Fruit fly (Drosophila melanogaster) whole organism, embryonic: ENCODE results near the gene Ca-Ma2d.

Experiments
- Adf1 ChIP-seq: fragments of 200-800 bp; sonication (Bioruptor generic); IDR thresholded peaks from 2 replicates; pipeline ENCODE4 v1.3.6; 2022; ENCODE audit warnings: missing biosample characterization, missing genetic modification characterization
- CG10543 ChIP-seq: fragments of 200-800 bp; sonication (Bioruptor generic); optimal IDR thresholded peaks from 3 replicates; lab custom pipeline; 2017; ENCODE audit warnings: missing biosample characterization, mild to moderate bottlenecking, missing genetic modification characterization, moderate library complexity
- CG12236 ChIP-seq: fragments of 200-800 bp; sonication (Bioruptor generic); optimal IDR thresholded peaks from 2 replicates; lab custom pipeline; 2016; ENCODE audit warnings: missing biosample characterization, missing genetic modification characterization
- CG12769 ChIP-seq: fragments of 200-800 bp; sonication (Bioruptor generic); optimal IDR thresholded peaks from 2 replicates; lab custom pipeline; 2019; ENCODE audit warnings: missing biosample characterization, mild to moderate bottlenecking, missing genetic modification characterization, moderate library complexity
- CG13296 ChIP-seq: fragments of 200-800 bp; sonication (Bioruptor generic); optimal IDR thresholded peaks from 3 replicates; lab custom pipeline; 2018; ENCODE audit warnings: missing biosample characterization, mild to moderate bottlenecking, missing genetic modification characterization
- CG13424 ChIP-seq: fragments of 200-800 bp; sonication (Bioruptor generic); optimal IDR thresholded peaks from 2 replicates; lab custom pipeline; 2019; ENCODE audit warnings: missing biosample characterization, mild to moderate bottlenecking, missing genetic modification characterization, moderate library complexity
- CG13775 ChIP-seq: fragments of 200-800 bp; sonication (Bioruptor generic); optimal IDR thresholded peaks from 3 replicates; lab custom pipeline; 2017; ENCODE audit warnings: missing biosample characterization, mild to moderate bottlenecking, missing genetic modification characterization
- CG14050 ChIP-seq: fragments of 200-800 bp; sonication (Bioruptor generic); IDR thresholded peaks from 3 replicates; pipeline ENCODE4 v1.3.6; 2022; ENCODE audit warnings: missing biosample characterization, missing genetic modification characterization
- CG14965 ChIP-seq: fragments of 200-800 bp; sonication (Bioruptor generic); optimal IDR thresholded peaks from 2 replicates; lab custom pipeline; 2016; ENCODE audit warnings: missing biosample characterization, missing genetic modification characterization, borderline replicate concordance
- CG17186 ChIP-seq: fragments of 200-800 bp; sonication (Bioruptor generic); optimal IDR thresholded peaks from 3 replicates; lab custom pipeline; 2017; ENCODE audit warnings: missing biosample characterization, missing genetic modification reagents, missing genetic modification characterization
- CG17612 ChIP-seq: fragments of 200-800 bp; sonication (Bioruptor generic); IDR thresholded peaks from 2 replicates; pipeline ENCODE4 v1.3.6; 2022; ENCODE audit warnings: missing biosample characterization, missing genetic modification characterization
- CG17802 ChIP-seq: fragments of 200-800 bp; sonication (Bioruptor generic); optimal IDR thresholded peaks from 2 replicates; lab custom pipeline; 2018; ENCODE audit warnings: missing biosample characterization, mild to moderate bottlenecking, missing genetic modification characterization, moderate library complexity
- CG3281 ChIP-seq: fragments of 200-800 bp; sonication (Bioruptor generic); optimal IDR thresholded peaks from 3 replicates; lab custom pipeline; 2017; ENCODE audit warnings: missing biosample characterization, mild to moderate bottlenecking, missing genetic modification characterization
- CG4617 ChIP-seq: fragments of 200-800 bp; sonication (Bioruptor generic); optimal IDR thresholded peaks from 3 replicates; lab custom pipeline; 2016; ENCODE audit warnings: missing biosample characterization, missing genetic modification characterization, borderline replicate concordance
- CG4854 ChIP-seq: fragments of 200-800 bp; sonication (Bioruptor generic); optimal IDR thresholded peaks from 2 replicates; lab custom pipeline; 2016; ENCODE audit warnings: missing biosample characterization, missing genetic modification characterization, inconsistent platforms
- CG6813 ChIP-seq: fragments of 200-800 bp; sonication (Bioruptor generic); optimal IDR thresholded peaks from 2 replicates; lab custom pipeline; 2017; ENCODE audit warnings: missing biosample characterization, missing genetic modification characterization, mild to moderate bottlenecking, moderate library complexity, missing genetic modification reagents
- CG6854 ChIP-seq: fragments of 200-800 bp; sonication (Bioruptor generic); optimal IDR thresholded peaks from 3 replicates; lab custom pipeline; 2017; ENCODE audit warnings: missing biosample characterization, mild to moderate bottlenecking, missing genetic modification characterization
- CG7372 ChIP-seq: fragments of 200-800 bp; sonication (Bioruptor generic); IDR thresholded peaks from 2 replicates; pipeline ENCODE4 v1.3.6; 2022; ENCODE audit warnings: missing biosample characterization, missing genetic modification characterization
- CG8290 ChIP-seq, 3 experiments: fragments of 200-800 bp; sonication (Bioruptor generic); optimal IDR thresholded peaks; 2 replicates each; lab custom pipeline; 2016 to 2019; ENCODE audit warnings: missing biosample characterization in 3 of 3, missing genetic modification characterization in 3 of 3, mild to moderate bottlenecking in 2 of 3, moderate library complexity in 1 of 3
- CG8359 ChIP-seq: fragments of 200-800 bp; sonication (Bioruptor generic); optimal IDR thresholded peaks from 2 replicates; lab custom pipeline; 2017; ENCODE audit warnings: missing biosample characterization, mild to moderate bottlenecking, missing genetic modification characterization, borderline replicate concordance
- CG9727 ChIP-seq: fragments of 200-800 bp; sonication (Bioruptor generic); optimal IDR thresholded peaks from 3 replicates; lab custom pipeline; 2017; ENCODE audit warnings: missing biosample characterization, mild to moderate bottlenecking, missing genetic modification characterization
- CHES-1-like ChIP-seq: fragments of 200-800 bp; sonication (Bioruptor generic); optimal IDR thresholded peaks from 2 replicates; lab custom pipeline; 2016; ENCODE audit warnings: missing biosample characterization, missing genetic modification characterization
- ERR ChIP-seq: fragments of 200-800 bp; sonication (Bioruptor generic); optimal IDR thresholded peaks from 2 replicates; lab custom pipeline; 2016; ENCODE audit warnings: missing biosample characterization, missing genetic modification characterization
- Fer2 ChIP-seq: fragments of 200-800 bp; sonication (Bioruptor generic); optimal IDR thresholded peaks from 2 replicates; lab custom pipeline; 2018; ENCODE audit warnings: missing biosample characterization, mild to moderate bottlenecking, missing genetic modification characterization, moderate library complexity
- HLH54F ChIP-seq: fragments of 200-800 bp; sonication (Bioruptor generic); optimal IDR thresholded peaks from 3 replicates; lab custom pipeline; 2016; ENCODE audit warnings: missing biosample characterization, missing genetic modification characterization
- MESR4 ChIP-seq: fragments of 200-800 bp; sonication (Bioruptor generic); optimal IDR thresholded peaks from 2 replicates; lab custom pipeline; 2018; ENCODE audit warnings: missing biosample characterization, mild to moderate bottlenecking, missing genetic modification characterization, moderate library complexity
- Med ChIP-seq: fragments of 200-800 bp; sonication (Bioruptor generic); peaks from one replicate; lab custom pipeline; 2016; ENCODE audit warnings: missing biosample characterization, missing genetic modification characterization, mild to moderate bottlenecking, inconsistent platforms, moderate library complexity
- Rfx ChIP-seq: fragments of 200-800 bp; sonication (Bioruptor generic); IDR thresholded peaks from 2 replicates; pipeline ENCODE4 v1.3.6; 2022; ENCODE audit warnings: missing biosample characterization, missing genetic modification characterization
- Side ChIP-seq: fragments of 200-800 bp; sonication (Bioruptor generic); optimal IDR thresholded peaks from 2 replicates; lab custom pipeline; 2016; ENCODE audit warnings: missing biosample characterization, missing genetic modification characterization
- abd-A ChIP-seq: fragments of 200-800 bp; sonication (Bioruptor generic); optimal IDR thresholded peaks from 3 replicates; lab custom pipeline; 2019; ENCODE audit warnings: missing biosample characterization, mild to moderate bottlenecking, missing genetic modification characterization, moderate library complexity
- ase ChIP-seq: fragments of 200-800 bp; sonication (Bioruptor generic); IDR thresholded peaks from 3 replicates; pipeline ENCODE4 v1.3.6; 2022; ENCODE audit warnings: missing biosample characterization, missing genetic modification characterization
- bab2 ChIP-seq: fragments of 200-800 bp; sonication (Bioruptor generic); optimal IDR thresholded peaks from 2 replicates; lab custom pipeline; 2016; ENCODE audit warnings: missing biosample characterization, missing genetic modification characterization
- bsh ChIP-seq, 2 experiments: fragments of 200-800 bp; sonication (Bioruptor generic); optimal IDR thresholded peaks; 2 replicates each; lab custom pipeline; 2017 to 2018; ENCODE audit warnings: mild to moderate bottlenecking in 2 of 2, missing biosample characterization in 2 of 2, missing genetic modification characterization in 2 of 2, moderate library complexity in 1 of 2
- ci ChIP-seq: fragments of 200-800 bp; sonication (Bioruptor generic); IDR thresholded peaks from 3 replicates; pipeline ENCODE4 v1.3.6; 2022; ENCODE audit warnings: missing biosample characterization, missing genetic modification characterization
- cwo ChIP-seq: fragments of 200-800 bp; sonication (Bioruptor generic); optimal IDR thresholded peaks from 3 replicates; lab custom pipeline; 2017; ENCODE audit warnings: missing biosample characterization, missing genetic modification characterization, mild to moderate bottlenecking, moderate library complexity, missing genetic modification reagents
- dati ChIP-seq: fragments of 200-800 bp; sonication (Bioruptor generic); IDR thresholded peaks from 2 replicates; pipeline ENCODE4 v1.3.6; 2022; ENCODE audit warnings: missing biosample characterization, missing genetic modification characterization
- dm ChIP-seq: fragments of 200-800 bp; sonication (Bioruptor generic); optimal IDR thresholded peaks from 3 replicates; lab custom pipeline; 2016; ENCODE audit warnings: missing biosample characterization, missing genetic modification characterization
- exex ChIP-seq: fragments of 200-800 bp; sonication (Bioruptor generic); optimal IDR thresholded peaks from 4 replicates; lab custom pipeline; 2018; ENCODE audit warnings: missing biosample characterization, mild to moderate bottlenecking, missing genetic modification characterization, moderate library complexity
- ind ChIP-seq: fragments of 200-800 bp; sonication (Bioruptor generic); optimal IDR thresholded peaks from 3 replicates; lab custom pipeline; 2016; ENCODE audit warnings: missing biosample characterization, missing genetic modification characterization
- inv ChIP-seq: fragments of 200-800 bp; sonication (Bioruptor generic); IDR thresholded peaks from 2 replicates; pipeline ENCODE4 v1.3.6; 2022; ENCODE audit warnings: missing biosample characterization, missing genetic modification characterization; ENCODE audit not compliant: partially characterized antibody
- lola ChIP-seq, 3 experiments: fragments of >200 bp in 2 of 3; fragments of 200-800 bp in 1 of 3; sonication (Bioruptor generic) in 1 of 3; optimal IDR thresholded peaks; 2 replicates each; lab custom pipeline; 2017 to 2019; ENCODE audit warnings: missing biosample characterization in 3 of 3, missing genetic modification characterization in 3 of 3, mild to moderate bottlenecking in 1 of 3, moderate library complexity in 1 of 3
- odd ChIP-seq: fragments of 200-800 bp; sonication (Bioruptor generic); optimal IDR thresholded peaks from 2 replicates; lab custom pipeline; 2017; ENCODE audit warnings: missing biosample characterization, mild to moderate bottlenecking, missing genetic modification characterization
- otp ChIP-seq: fragments of 200-800 bp; sonication (Bioruptor generic); IDR thresholded peaks from 3 replicates; pipeline ENCODE4, ENCODE4 v1.3.6; 2022; ENCODE audit warnings: missing biosample characterization, missing genetic modification characterization
- sens-2 ChIP-seq: fragments of 200-800 bp; sonication (Bioruptor generic); IDR thresholded peaks from 2 replicates; pipeline ENCODE4 v1.3.6; 2022; ENCODE audit warnings: missing biosample characterization, missing genetic modification characterization
- tgo ChIP-seq: fragments of 200-800 bp; sonication (Bioruptor generic); IDR thresholded peaks from 3 replicates; pipeline ENCODE4 v1.3.6; 2022; ENCODE audit warnings: missing biosample characterization, missing genetic modification characterization
- vnd ChIP-seq: fragments of 200-800 bp; sonication (Bioruptor generic); IDR thresholded peaks from 3 replicates; pipeline ENCODE4 v1.3.6; 2022; ENCODE audit warnings: missing biosample characterization, missing genetic modification characterization; ENCODE audit not compliant: partially characterized antibody
- vvl ChIP-seq: fragments of 200-800 bp; sonication (Bioruptor generic); IDR thresholded peaks from 2 replicates; pipeline ENCODE4 v1.3.6; 2022; ENCODE audit warnings: missing biosample characterization, missing genetic modification characterization
- wor ChIP-seq: fragments of 200-800 bp; sonication (Bioruptor generic); IDR thresholded peaks from 2 replicates; pipeline ENCODE4 v1.3.6; 2022; ENCODE audit warnings: missing biosample characterization, missing genetic modification characterization
- zfh1 ChIP-seq: fragments of 200-800 bp; sonication (Bioruptor generic); IDR thresholded peaks from 3 replicates; pipeline ENCODE4 v1.3.6; 2022; ENCODE audit warnings: missing biosample characterization, missing genetic modification characterization

Gene Ca-Ma2d

DNA sequence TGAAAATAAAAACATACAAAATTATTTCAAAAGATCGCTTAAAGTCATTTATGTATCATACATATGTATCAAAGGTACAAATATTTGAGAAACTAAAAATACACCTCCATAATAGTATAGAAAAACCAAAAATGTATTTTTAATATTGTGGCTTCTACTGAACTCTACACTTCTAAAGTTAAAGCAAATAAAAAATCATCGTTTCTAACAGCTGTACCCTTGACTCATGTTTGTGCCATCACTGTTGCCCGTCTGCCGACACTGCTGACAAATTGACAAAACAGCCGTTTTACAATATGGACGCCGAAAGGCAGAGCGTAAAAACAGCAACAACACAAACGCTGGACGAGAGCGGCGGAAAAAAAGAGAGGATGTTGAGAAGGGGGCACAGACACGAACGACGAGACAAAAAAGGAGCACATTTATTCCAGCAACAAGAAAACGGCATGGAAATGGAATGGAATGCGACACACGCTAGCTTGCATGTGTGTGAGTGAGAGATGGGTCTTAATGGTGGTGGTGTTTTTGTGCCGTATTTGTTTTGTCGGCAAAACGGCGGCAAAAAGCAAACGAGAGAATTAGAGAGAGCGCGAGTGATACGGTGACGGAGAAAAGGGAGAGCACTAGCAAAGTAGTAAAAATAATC is 55.2 kb downstream of the Ca-Ma2d start (continued):
- TF ChIP-seq CG8290 (GFP tag; optimal IDR thresholded peaks at IDR 0.05; lab: Kevin White, UChicago) (peak; percentile 48), CG8290 (tag; optimal IDR thresholded peaks at IDR 0.05; lab: Kevin White, UChicago) (peak in 1 of 2 experiments; percentile 72), lola (GFP tag; optimal IDR thresholded peaks at IDR 0.05; lab: Kevin White, UChicago) (peak in 1 of 3 experiments; percentile 78), bsh (GFP tag; optimal IDR thresholded peaks at IDR 0.05; lab: Kevin White, UChicago) (peak; percentile 31 to 82), cwo (GFP tag; lab: Kevin White, UChicago) (peak; percentile 86), dati (GFP tag; lab: Robert Waterston, UW) (no peak), CG7372 (GFP tag; lab: Robert Waterston, UW) (no peak), sens-2 (no peak), CG13424 (tag; lab: Kevin White, UChicago) (peak; percentile 82), HLH54F (GFP tag; lab: Kevin White, UChicago) (peak; percentile 86), CG14965 (GFP tag; lab: Kevin White, UChicago) (no peak), tgo (GFP tag; lab: Robert Waterston, UW) (no peak), Fer2 (tag; lab: Kevin White, UChicago) (peak; percentile 64), abd-A (tag; lab: Kevin White, UChicago) (peak; percentile 84), CG17186 (GFP tag; lab: Kevin White, UChicago) (peak; percentile 24), CG10543 (peak; percentile 71), CG17612 (GFP tag; lab: Robert Waterston, UW) (no peak), CG9727 (GFP tag; lab: Kevin White, UChicago) (peak; percentile 86), odd (GFP tag; lab: Kevin White, UChicago) (peak; percentile 74), Adf1 (no peak), CG8359 (GFP tag; lab: Kevin White, UChicago) (peak; percentile 77), Rfx (no peak), dm (peak; percentile 69), ERR (GFP tag; lab: Kevin White, UChicago) (peak; percentile 46), CG6854 (GFP tag; lab: Kevin White, UChicago) (peak; percentile 64), CG4617 (GFP tag; lab: Kevin White, UChicago) (peak; percentile 2), vvl (GFP tag; lab: Robert Waterston, UW) (no peak), vnd (GFP tag; lab: Robert Waterston, UW) (no peak), CG13775 (GFP tag; lab: Kevin White, UChicago) (peak; percentile 85), ci (GFP tag; lab: Robert Waterston, UW) (no peak), exex (tag; lab: Kevin White, UChicago) (peak; percentile 44), bab2 (GFP tag; lab: Kevin White, UChicago) (peak; percentile 84), CHES-1-like (GFP tag; lab: Kevin White, UChicago) (peak; percentile 85), wor (GFP tag; lab: Robert Waterston, UW) (no peak), CG12236 (GFP tag; lab: Kevin White, UChicago) (peak; percentile 15), CG12769 (tag; lab: Kevin White, UChicago) (peak; percentile 73), Med (peak; percentile 97), CG17802 (tag; lab: Kevin White, UChicago) (peak; percentile 56), ase (no peak), CG4854 (peak; percentile 84), CG13296 (GFP tag; lab: Kevin White, UChicago) (peak; percentile 55), MESR4 (no peak), otp (GFP tag; lab: Robert Waterston, UW) (no peak), Side (peak; percentile 72), inv (GFP tag; lab: Robert Waterston, UW) (no peak), CG14050 (GFP tag; lab: Robert Waterston, UW) (no peak), zfh1 (no peak), CG6813 (GFP tag; lab: Kevin White, UChicago) (peak; percentile 61), ind (GFP tag; lab: Kevin White, UChicago) (peak; percentile 84), CG3281 (GFP tag; lab: Kevin White, UChicago) (peak; percentile 92)
